Worm (Caenorhabditis elegans): Measurements from ENCODE around the gene T07C12.10.

- TF ChIP-seq dao-5 (tag; optimal IDR thresholded peaks at IDR 0.05) = no peak
- no peak for TF ChIP-seq him-1 (tag; optimal IDR thresholded peaks at IDR 0.05)
- TF ChIP-seq W03F9.2 (tag; optimal IDR thresholded peaks at IDR 0.05) = no peak
Observed at ce11 chrV:9922481-9922880, 37.8 kb downstream of the T07C12.10 start, which contains the start of gene C50H2.7.
